Worm (Caenorhabditis elegans) whole organism, late embryonic: ENCODE results near the gene F32F2.4.

ENCODE experiments used
- C38D4.7 ChIP-seq: fragments of 200-800 bp; sonication (Bioruptor generic); optimal IDR thresholded peaks from 2 replicates; lab custom pipeline; 2018; ENCODE audit warnings: mild to moderate bottlenecking, missing genetic modification characterization, moderate library complexity, missing compliant biosample characterization
- F13H6.1 ChIP-seq: sonication (generic microtip); optimal IDR thresholded peaks from 2 replicates; lab custom pipeline; 2016; ENCODE audit warnings: missing genetic modification characterization, missing compliant biosample characterization
- K02D7.2 ChIP-seq: sonication (generic microtip); optimal IDR thresholded peaks from 2 replicates; lab custom pipeline; 2017; ENCODE audit warnings: mild to moderate bottlenecking, missing genetic modification characterization, missing compliant biosample characterization
- K09A11.1 ChIP-seq: sonication (generic microtip); optimal IDR thresholded peaks from 2 replicates; lab custom pipeline; 2017; ENCODE audit warnings: antibody characterized with exemption, mild to moderate bottlenecking, missing genetic modification characterization, missing compliant biosample characterization; ENCODE audit not compliant: insufficient read depth
- T23F11.4 ChIP-seq: fragments of 200-800 bp; sonication (Bioruptor generic); optimal IDR thresholded peaks from 2 replicates; lab custom pipeline; 2018; ENCODE audit warnings: mild to moderate bottlenecking, missing genetic modification characterization, missing compliant biosample characterization
- ama-1 ChIP-seq: fragments of 150-350 bp; optimal IDR thresholded peaks from 2 replicates; lab custom pipeline; 2014
- ceh-14 ChIP-seq: sonication (generic microtip); optimal IDR thresholded peaks from 2 replicates; lab custom pipeline; 2016; ENCODE audit warnings: missing genotype, missing genetic modification characterization, missing compliant biosample characterization
- ceh-18 ChIP-seq: sonication (generic microtip); optimal IDR thresholded peaks from 2 replicates; lab custom pipeline; 2016; ENCODE audit warnings: missing genetic modification characterization, missing compliant biosample characterization
- ceh-22 ChIP-seq: sonication (generic microtip); optimal IDR thresholded peaks from 2 replicates; lab custom pipeline; 2017; ENCODE audit warnings: missing biosample characterization, missing genetic modification characterization
- ceh-24 ChIP-seq: sonication (generic microtip); optimal IDR thresholded peaks from 2 replicates; lab custom pipeline; 2016; ENCODE audit warnings: mild to moderate bottlenecking, missing genetic modification characterization, missing compliant biosample characterization
- ceh-31 ChIP-seq: sonication (generic microtip); optimal IDR thresholded peaks from 2 replicates; lab custom pipeline; 2016; ENCODE audit warnings: missing genetic modification characterization, missing compliant biosample characterization
- ceh-34 ChIP-seq: sonication (generic microtip); optimal IDR thresholded peaks from 2 replicates; lab custom pipeline; 2016; ENCODE audit warnings: mild to moderate bottlenecking, missing genetic modification characterization, missing compliant biosample characterization
- ceh-45 ChIP-seq: fragments of 200-800 bp; sonication (Bioruptor generic); IDR thresholded peaks from 2 replicates; pipeline ENCODE4 v1.3.6; 2022; ENCODE audit warnings: missing genetic modification reagents, missing genetic modification characterization, missing compliant biosample characterization
- ceh-48 ChIP-seq: sonication (generic microtip); optimal IDR thresholded peaks from 2 replicates; lab custom pipeline; 2016; ENCODE audit warnings: missing genetic modification characterization, inconsistent platforms, missing compliant biosample characterization
- ceh-9 ChIP-seq: sonication (generic microtip); optimal IDR thresholded peaks from 2 replicates; lab custom pipeline; 2016; ENCODE audit warnings: mild to moderate bottlenecking, missing genetic modification characterization, inconsistent platforms, missing compliant biosample characterization
- elt-2 ChIP-seq: sonication (generic microtip); optimal IDR thresholded peaks from 2 replicates; lab custom pipeline; 2016; ENCODE audit warnings: missing genetic modification reagents, missing genetic modification characterization, missing compliant biosample characterization
- elt-4 ChIP-seq: sonication (generic microtip); optimal IDR thresholded peaks from 2 replicates; lab custom pipeline; 2016; ENCODE audit warnings: missing genetic modification characterization, missing compliant biosample characterization
- fkh-10 ChIP-seq: fragments of 150-350 bp; optimal IDR thresholded peaks from 2 replicates; lab custom pipeline; 2014; ENCODE audit warnings: missing biosample characterization, missing genetic modification reagents, missing genetic modification characterization
- hlh-13 ChIP-seq: fragments of 200-800 bp; sonication (Bioruptor generic); optimal IDR thresholded peaks from 2 replicates; lab custom pipeline; 2018; ENCODE audit warnings: mild to moderate bottlenecking, missing genetic modification characterization, missing compliant biosample characterization
- hlh-15 ChIP-seq: sonication (generic microtip); optimal IDR thresholded peaks from 2 replicates; lab custom pipeline; 2016; ENCODE audit warnings: missing genetic modification characterization, missing compliant biosample characterization
- hlh-30 ChIP-seq: sonication (generic microtip); optimal IDR thresholded peaks from 2 replicates; lab custom pipeline; 2017; ENCODE audit warnings: antibody characterized with exemption, missing genetic modification characterization, missing compliant biosample characterization; ENCODE audit not compliant: insufficient read depth
- hlh-6 ChIP-seq: sonication (generic microtip); optimal IDR thresholded peaks from 2 replicates; lab custom pipeline; 2016; ENCODE audit warnings: missing genotype, missing genetic modification characterization, missing compliant biosample characterization
- hlh-8 ChIP-seq: sonication (generic microtip); optimal IDR thresholded peaks from 2 replicates; lab custom pipeline; 2016; ENCODE audit warnings: missing genotype, missing genetic modification characterization, missing compliant biosample characterization
- lin-11 ChIP-seq: fragments of 200-800 bp; sonication (Bioruptor generic); optimal IDR thresholded peaks from 2 replicates; lab custom pipeline; 2018; ENCODE audit warnings: mild to moderate bottlenecking, missing genetic modification characterization, missing compliant biosample characterization
- madf-2 ChIP-seq: sonication (generic microtip); optimal IDR thresholded peaks from 2 replicates; lab custom pipeline; 2017; ENCODE audit warnings: missing genetic modification characterization, missing compliant biosample characterization
- mec-3 ChIP-seq: sonication (generic microtip); optimal IDR thresholded peaks from 2 replicates; lab custom pipeline; 2016; ENCODE audit warnings: borderline replicate concordance, missing genetic modification characterization, missing compliant biosample characterization
- odd-2 ChIP-seq: sonication (generic microtip); optimal IDR thresholded peaks from 2 replicates; lab custom pipeline; 2017; ENCODE audit warnings: antibody characterized with exemption, mild to moderate bottlenecking, missing genetic modification characterization, missing compliant biosample characterization
- pag-3 ChIP-seq: sonication (generic microtip); optimal IDR thresholded peaks from 2 replicates; lab custom pipeline; 2016; ENCODE audit warnings: missing compliant biosample characterization, missing genetic modification characterization, borderline replicate concordance
- pax-1 ChIP-seq: fragments of 150-350 bp; optimal IDR thresholded peaks from 2 replicates; lab custom pipeline; 2014; ENCODE audit warnings: missing biosample characterization, missing genetic modification characterization
- pha-2 ChIP-seq: sonication (generic microtip); optimal IDR thresholded peaks from 2 replicates; lab custom pipeline; 2017; ENCODE audit warnings: mild to moderate bottlenecking, missing genetic modification characterization, missing compliant biosample characterization
- pqm-1 ChIP-seq: sonication (generic microtip); optimal IDR thresholded peaks from 2 replicates; lab custom pipeline; 2016; ENCODE audit warnings: missing genetic modification characterization, missing compliant biosample characterization
- ref-2 ChIP-seq: sonication (generic microtip); optimal IDR thresholded peaks from 2 replicates; lab custom pipeline; 2016; ENCODE audit warnings: missing genetic modification characterization, missing compliant biosample characterization
- sox-2 ChIP-seq: fragments of 200-800 bp; sonication (Bioruptor generic); IDR thresholded peaks from 2 replicates; pipeline ENCODE4 v1.3.6; 2022; ENCODE audit warnings: missing genetic modification reagents, missing genetic modification characterization, missing compliant biosample characterization
- syd-9 ChIP-seq: sonication (generic microtip); optimal IDR thresholded peaks from 2 replicates; lab custom pipeline; 2016; ENCODE audit warnings: mild to moderate bottlenecking, missing genetic modification characterization, moderate library complexity, missing compliant biosample characterization
- tbx-2 ChIP-seq: sonication (generic microtip); optimal IDR thresholded peaks from 2 replicates; lab custom pipeline; 2016; ENCODE audit warnings: missing genetic modification characterization, missing compliant biosample characterization
- ttx-3 ChIP-seq: sonication (generic microtip); optimal IDR thresholded peaks from 2 replicates; lab custom pipeline; 2016; ENCODE audit warnings: missing genetic modification reagents, missing genetic modification characterization, missing compliant biosample characterization
- unc-3 ChIP-seq, 2 experiments: fragments of 200-800 bp in 1 of 2; sonication (Bioruptor generic) in 1 of 2; sonication (generic microtip) in 1 of 2; conservative IDR thresholded peaks in 1 of 2; optimal IDR thresholded peaks in 1 of 2; 2 replicates each; pipeline versions ENCODE4 v1.3.6 to Lab custom; 2016 to 2022; ENCODE audit warnings: missing compliant biosample characterization in 2 of 2, missing genetic modification characterization in 2 of 2, missing genetic modification reagents in 1 of 2
- unc-86 ChIP-seq: sonication (generic microtip); optimal IDR thresholded peaks from 2 replicates; lab custom pipeline; 2016; ENCODE audit warnings: missing genetic modification characterization, missing compliant biosample characterization

Gene F32F2.4

ce11 chrV:13297220-13297619 is 21.2 kb downstream of the F32F2.4 start, which contains the start of gene C26E1.1:
Gene C26E1.1, plus strand, starts transcription at chrV:13297520.
- TF ChIP-seq ceh-45: no peak
- no peak for TF ChIP-seq K02D7.2 (tag; lab: Kevin White, UChicago)
- no peak for TF ChIP-seq ttx-3 (tag; lab: Kevin White, UChicago)
- TF ChIP-seq ceh-48 (tag; lab: Kevin White, UChicago): no peak
- TF ChIP-seq tbx-2: no peak
- TF ChIP-seq ceh-18: no peak
- TF ChIP-seq ceh-9 (tag; lab: Kevin White, UChicago): no peak
- TF ChIP-seq elt-2: no peak
- no peak for TF ChIP-seq hlh-6 (tag; lab: Kevin White, UChicago)
- TF ChIP-seq hlh-13 (GFP tag; lab: Kevin White, UChicago): no peak
- TF ChIP-seq hlh-15: no peak
- TF ChIP-seq ceh-34 (tag; lab: Kevin White, UChicago): no peak
- TF ChIP-seq ama-1 (lab: Kevin White, UChicago): no peak
- no peak for TF ChIP-seq K09A11.1 (tag; lab: Kevin White, UChicago)

- no peak for TF ChIP-seq pax-1 (tag; lab: Kevin White, UChicago)
- no peak for TF ChIP-seq pqm-1 (tag; lab: Kevin White, UChicago)
- no peak for TF ChIP-seq ceh-34 (tag; lab: Kevin White, UChicago)
- TF ChIP-seq F13H6.1 (tag; lab: Kevin White, UChicago): no peak
- TF ChIP-seq ceh-14 (tag; lab: Kevin White, UChicago): no peak
- no peak for TF ChIP-seq odd-2 (tag; lab: Kevin White, UChicago)
- TF ChIP-seq ttx-3 (tag; lab: Kevin White, UChicago): no peak
- no peak for TF ChIP-seq ceh-31 (tag; lab: Kevin White, UChicago)
- no peak for TF ChIP-seq unc-86 (tag; lab: Kevin White, UChicago)
- TF ChIP-seq ref-2: no peak
- TF ChIP-seq hlh-6 (tag; lab: Kevin White, UChicago): no peak
- TF ChIP-seq ceh-48 (tag; lab: Kevin White, UChicago): no peak
- no peak for TF ChIP-seq ceh-22 (tag; lab: Kevin White, UChicago)
- no peak for TF ChIP-seq unc-3 (GFP tag; conservative IDR thresholded peaks at IDR 0.05; lab: Robert Waterston, UW)
- TF ChIP-seq unc-3 (tag; optimal IDR thresholded peaks at IDR 0.05; lab: Kevin White, UChicago): no peak
- TF ChIP-seq pag-3 (tag; lab: Kevin White, UChicago): no peak
- TF ChIP-seq ceh-18: no peak
- no peak for TF ChIP-seq hlh-30 (tag; lab: Kevin White, UChicago)
Measured at ce11 chrV:13298706-13299105, 22.6 kb downstream of the F32F2.4 start.

ce11 chrV:13299398-13299797 is 23.3 kb downstream of the F32F2.4 start:
- TF ChIP-seq ceh-31 (tag; lab: Kevin White, UChicago): no peak
- TF ChIP-seq sox-2: no peak

ce11 chrV:13300492-13300891 is 24.4 kb downstream of the F32F2.4 start:
- TF ChIP-seq mec-3 (tag; lab: Kevin White, UChicago): no peak
- no peak for TF ChIP-seq elt-4 (tag; lab: Kevin White, UChicago)
- no peak for TF ChIP-seq fkh-10 (GFP tag; lab: Kevin White, UChicago)
- no peak for TF ChIP-seq hlh-30 (tag; lab: Kevin White, UChicago)
- TF ChIP-seq ttx-3 (tag; lab: Kevin White, UChicago): no peak
- no peak for TF ChIP-seq T23F11.4 (GFP tag; lab: Kevin White, UChicago)
- TF ChIP-seq ceh-14 (tag; lab: Kevin White, UChicago): no peak
- no peak for TF ChIP-seq ceh-24
- no peak for TF ChIP-seq C38D4.7 (GFP tag; lab: Kevin White, UChicago)
- no peak for TF ChIP-seq lin-11 (tag; lab: Kevin White, UChicago)
- no peak for TF ChIP-seq sox-2
- no peak for TF ChIP-seq madf-2 (tag; lab: Kevin White, UChicago)
- no peak for TF ChIP-seq syd-9
- TF ChIP-seq hlh-8 (tag; lab: Kevin White, UChicago): no peak
- TF ChIP-seq pha-2: no peak
- no peak for TF ChIP-seq ceh-45
